Fruit fly (Drosophila melanogaster) whole organism, embryonic: ENCODE data around the gene Rsph3.

ENCODE experiments used
- CG11504 ChIP-seq: fragments of 200-800 bp; sonication (Bioruptor generic); optimal IDR thresholded peaks from 3 replicates; lab custom pipeline; 2019; ENCODE audit warnings: missing biosample characterization, mild to moderate bottlenecking, missing genetic modification characterization, moderate library complexity
- CG12391 ChIP-seq: fragments of 200-800 bp; sonication (Bioruptor generic); optimal IDR thresholded peaks from 3 replicates; lab custom pipeline; 2018; ENCODE audit warnings: missing biosample characterization, mild to moderate bottlenecking, missing genetic modification characterization, moderate library complexity
- CG13123 ChIP-seq: fragments of 200-800 bp; sonication (Bioruptor generic); optimal IDR thresholded peaks from 2 replicates; lab custom pipeline; 2016; ENCODE audit warnings: missing biosample characterization, missing genetic modification characterization
- CG13894 ChIP-seq: fragments of 200-800 bp; sonication (Bioruptor generic); optimal IDR thresholded peaks from 3 replicates; lab custom pipeline; 2018; ENCODE audit warnings: missing biosample characterization, mild to moderate bottlenecking, missing genetic modification characterization, moderate library complexity
- CG14860 ChIP-seq: fragments of 200-800 bp; sonication (Bioruptor generic); IDR thresholded peaks from 3 replicates; pipeline ENCODE4 v1.3.6; 2022; ENCODE audit warnings: missing biosample characterization, missing genetic modification characterization; ENCODE audit not compliant: partially characterized antibody
- CG15011 ChIP-seq: fragments of 200-800 bp; sonication (Bioruptor generic); optimal IDR thresholded peaks from 3 replicates; lab custom pipeline; 2018; ENCODE audit warnings: missing biosample characterization, mild to moderate bottlenecking, missing genetic modification characterization
- CG1529 ChIP-seq: fragments of 200-800 bp; sonication (Bioruptor generic); optimal IDR thresholded peaks from 3 replicates; lab custom pipeline; 2018; ENCODE audit warnings: missing biosample characterization, missing genetic modification characterization
- CG2199 ChIP-seq: fragments of 200-800 bp; sonication (Bioruptor generic); IDR thresholded peaks from 3 replicates; pipeline ENCODE4 v1.3.6; 2022; ENCODE audit warnings: missing biosample characterization, missing genetic modification characterization
- CG30020 ChIP-seq: fragments of 200-800 bp; optimal IDR thresholded peaks from 2 replicates; lab custom pipeline; 2019; ENCODE audit warnings: missing biosample characterization, mild to moderate bottlenecking, missing genetic modification characterization, moderate library complexity
- CG31365 ChIP-seq: fragments of 200-800 bp; sonication (Bioruptor generic); optimal IDR thresholded peaks from 2 replicates; lab custom pipeline; 2018; ENCODE audit warnings: missing biosample characterization, mild to moderate bottlenecking, missing genetic modification characterization
- CG31441 ChIP-seq: fragments of 200-800 bp; sonication (Bioruptor generic); IDR thresholded peaks from 2 replicates; pipeline ENCODE4 v1.3.6; 2022; ENCODE audit warnings: missing biosample characterization, missing genetic modification characterization
- CG32532 ChIP-seq: fragments of 200-800 bp; sonication (Bioruptor generic); IDR thresholded peaks from 2 replicates; pipeline ENCODE4 v1.3.6; 2022; ENCODE audit warnings: missing biosample characterization, missing genetic modification characterization
- CG3847 ChIP-seq: fragments of 200-800 bp; sonication (Bioruptor generic); IDR thresholded peaks from 2 replicates; pipeline ENCODE4 v1.3.6; 2022; ENCODE audit warnings: missing biosample characterization, missing genetic modification characterization
- CG6791 ChIP-seq: fragments of 200-800 bp; sonication (Bioruptor generic); IDR thresholded peaks from 3 replicates; pipeline ENCODE4 v1.3.6; 2022; ENCODE audit warnings: missing biosample characterization, missing genetic modification characterization; ENCODE audit not compliant: partially characterized antibody
- CG7928 ChIP-seq: fragments of 200-800 bp; sonication (Bioruptor generic); optimal IDR thresholded peaks from 2 replicates; lab custom pipeline; 2017; ENCODE audit warnings: missing biosample characterization, mild to moderate bottlenecking, missing genetic modification characterization
- CG7963 ChIP-seq: fragments of 200-800 bp; sonication (Bioruptor generic); IDR thresholded peaks from 3 replicates; pipeline ENCODE4 v1.3.6; 2022; ENCODE audit warnings: missing biosample characterization, missing genetic modification characterization; ENCODE audit not compliant: partially characterized antibody
- CG8290 ChIP-seq, 3 experiments: fragments of 200-800 bp; sonication (Bioruptor generic); optimal IDR thresholded peaks; 2 replicates each; lab custom pipeline; 2016 to 2019; ENCODE audit warnings: missing biosample characterization in 3 of 3, missing genetic modification characterization in 3 of 3, mild to moderate bottlenecking in 2 of 3, moderate library complexity in 1 of 3
- CG9609 ChIP-seq: fragments of 200-800 bp; sonication (Bioruptor generic); optimal IDR thresholded peaks from 3 replicates; lab custom pipeline; 2016; ENCODE audit warnings: missing biosample characterization, missing genetic modification characterization
- Camta ChIP-seq: fragments of 200-800 bp; sonication (Bioruptor generic); optimal IDR thresholded peaks from 2 replicates; lab custom pipeline; 2016; ENCODE audit warnings: missing biosample characterization, missing genetic modification characterization
- Dbx ChIP-seq: fragments of 200-800 bp; sonication (Bioruptor generic); IDR thresholded peaks from 3 replicates; pipeline ENCODE4 v1.3.6; 2022; ENCODE audit warnings: missing biosample characterization, missing genetic modification characterization
- Dip2 ChIP-seq: fragments of 200-800 bp; sonication (Bioruptor generic); IDR thresholded peaks from 2 replicates; pipeline ENCODE4 v1.3.6; 2022; ENCODE audit warnings: missing biosample characterization, missing genetic modification characterization
- E2f1 ChIP-seq: fragments of 200-800 bp; sonication (Bioruptor generic); IDR thresholded peaks from 2 replicates; pipeline ENCODE4 v1.3.6; 2022; ENCODE audit warnings: missing biosample characterization, missing genetic modification characterization
- Eip74EF ChIP-seq, 2 experiments: fragments of 200-800 bp in 1 of 2; fragments of >200 bp in 1 of 2; sonication (Bioruptor generic) in 1 of 2; optimal IDR thresholded peaks; 2 replicates each; lab custom pipeline; 2017 to 2019; ENCODE audit warnings: missing biosample characterization in 2 of 2, missing genetic modification characterization in 2 of 2, mild to moderate bottlenecking in 1 of 2, moderate library complexity in 1 of 2
- Ets97D ChIP-seq: fragments of 200-800 bp; sonication (Bioruptor generic); optimal IDR thresholded peaks from 3 replicates; lab custom pipeline; 2016; ENCODE audit warnings: missing biosample characterization, missing genetic modification characterization
- H15 ChIP-seq: fragments of 200-800 bp; sonication (Bioruptor generic); IDR thresholded peaks from 3 replicates; pipeline ENCODE4 v1.3.6; 2022; ENCODE audit warnings: missing biosample characterization, missing genetic modification characterization
- Hsf ChIP-seq: fragments of 200-800 bp; sonication (Bioruptor generic); optimal IDR thresholded peaks from 3 replicates; lab custom pipeline; 2016; ENCODE audit warnings: missing biosample characterization, missing genetic modification characterization
- Lpt ChIP-seq: fragments of >200 bp; optimal IDR thresholded peaks from 2 replicates; lab custom pipeline; 2018; ENCODE audit warnings: missing biosample characterization, missing genetic modification characterization
- MESR4 ChIP-seq: fragments of 200-800 bp; sonication (Bioruptor generic); optimal IDR thresholded peaks from 2 replicates; lab custom pipeline; 2018; ENCODE audit warnings: missing biosample characterization, mild to moderate bottlenecking, missing genetic modification characterization, moderate library complexity
- Poxn ChIP-seq: fragments of 200-800 bp; sonication (Bioruptor generic); IDR thresholded peaks from 2 replicates; pipeline ENCODE4 v1.3.6; 2022; ENCODE audit warnings: missing biosample characterization, missing genetic modification characterization
- aop ChIP-seq: fragments of 200-800 bp; sonication (Bioruptor generic); IDR thresholded peaks from 2 replicates; pipeline ENCODE4 v1.3.6; 2022; ENCODE audit warnings: missing biosample characterization, missing genetic modification characterization
- btn ChIP-seq: fragments of 200-800 bp; sonication (Bioruptor generic); optimal IDR thresholded peaks from 2 replicates; lab custom pipeline; 2016; ENCODE audit warnings: missing biosample characterization, missing genetic modification characterization
- ci ChIP-seq: fragments of 200-800 bp; sonication (Bioruptor generic); IDR thresholded peaks from 3 replicates; pipeline ENCODE4 v1.3.6; 2022; ENCODE audit warnings: missing biosample characterization, missing genetic modification characterization
- dan ChIP-seq: fragments of 200-800 bp; sonication (Bioruptor generic); IDR thresholded peaks from 2 replicates; pipeline ENCODE4 v1.3.6; 2022; ENCODE audit warnings: missing biosample characterization, missing genetic modification characterization
- dm ChIP-seq: fragments of 200-800 bp; sonication (Bioruptor generic); optimal IDR thresholded peaks from 3 replicates; lab custom pipeline; 2016; ENCODE audit warnings: missing biosample characterization, missing genetic modification characterization
- ems ChIP-seq: fragments of 200-800 bp; sonication (Bioruptor generic); optimal IDR thresholded peaks from 3 replicates; lab custom pipeline; 2016; ENCODE audit warnings: missing biosample characterization, missing genetic modification characterization
- hth ChIP-seq: fragments of >200 bp; optimal IDR thresholded peaks from 2 replicates; lab custom pipeline; 2017; ENCODE audit warnings: inconsistent platforms
- jing ChIP-seq: fragments of 200-800 bp; sonication (Bioruptor generic); optimal IDR thresholded peaks from 2 replicates; lab custom pipeline; 2018; ENCODE audit warnings: missing biosample characterization, mild to moderate bottlenecking, missing genetic modification characterization
- knrl ChIP-seq: fragments of 200-800 bp; sonication (Bioruptor generic); IDR thresholded peaks from 3 replicates; pipeline ENCODE4 v1.3.6; 2022; ENCODE audit warnings: missing biosample characterization, missing genetic modification characterization; ENCODE audit not compliant: partially characterized antibody
- nau ChIP-seq: fragments of 200-800 bp; sonication (Bioruptor generic); optimal IDR thresholded peaks from 3 replicates; lab custom pipeline; 2017; ENCODE audit warnings: missing biosample characterization, mild to moderate bottlenecking, missing genetic modification characterization, missing genetic modification reagents
- pita ChIP-seq: fragments of 200-800 bp; sonication (Bioruptor generic); optimal IDR thresholded peaks from 2 replicates; lab custom pipeline; 2017; ENCODE audit warnings: missing biosample characterization, mild to moderate bottlenecking, missing genetic modification characterization
- ro ChIP-seq: fragments of 200-800 bp; sonication (Bioruptor generic); IDR thresholded peaks from 2 replicates; pipeline ENCODE4 v1.3.6; 2022; ENCODE audit warnings: missing biosample characterization, missing genetic modification characterization
- row ChIP-seq: fragments of 200-800 bp; sonication (Bioruptor generic); IDR thresholded peaks from 3 replicates; pipeline ENCODE4 v1.3.6; 2022; ENCODE audit warnings: missing biosample characterization, missing genetic modification characterization
- salm ChIP-seq: fragments of 200-800 bp; sonication (Bioruptor generic); optimal IDR thresholded peaks from 2 replicates; lab custom pipeline; 2018; ENCODE audit warnings: missing biosample characterization, mild to moderate bottlenecking, missing genetic modification characterization
- shn ChIP-seq: fragments of 200-800 bp; sonication (Bioruptor generic); optimal IDR thresholded peaks from 3 replicates; lab custom pipeline; 2016; ENCODE audit warnings: missing biosample characterization, missing genetic modification characterization
- sim ChIP-seq: fragments of 200-800 bp; sonication (Bioruptor generic); IDR thresholded peaks from 2 replicates; pipeline ENCODE4 v1.3.6; 2022; ENCODE audit warnings: missing biosample characterization, missing genetic modification characterization
- so ChIP-seq: fragments of 200-800 bp; sonication (Bioruptor generic); IDR thresholded peaks from 3 replicates; pipeline ENCODE4 v1.3.6; 2022; ENCODE audit warnings: missing biosample characterization, missing genetic modification characterization
- tll ChIP-seq, 2 experiments: fragments of 200-800 bp in 1 of 2; fragments of >200 bp in 1 of 2; sonication (Bioruptor generic) in 1 of 2; optimal IDR thresholded peaks; 2 replicates each; lab custom pipeline; 2017 to 2019; ENCODE audit warnings: missing biosample characterization in 2 of 2, missing genetic modification characterization in 2 of 2, mild to moderate bottlenecking in 1 of 2, moderate library complexity in 1 of 2
- usp ChIP-seq: fragments of >200 bp; optimal IDR thresholded peaks from 2 replicates; lab custom pipeline; 2017; ENCODE audit warnings: missing biosample characterization, missing genetic modification characterization
- vnd ChIP-seq: fragments of 200-800 bp; sonication (Bioruptor generic); IDR thresholded peaks from 3 replicates; pipeline ENCODE4 v1.3.6; 2022; ENCODE audit warnings: missing biosample characterization, missing genetic modification characterization; ENCODE audit not compliant: partially characterized antibody

Rsph3 gene

dm6 chr3L:6743346-6744165 lies 19.5 kb downstream of the Rsph3 start (continued):
- TF ChIP-seq Dip2 (GFP tag; lab: Robert Waterston, UW) = no peak
- TF ChIP-seq Lpt (GFP tag; lab: Kevin White, UChicago) = no peak
- no peak for TF ChIP-seq Poxn (GFP tag; lab: Robert Waterston, UW)
- TF ChIP-seq nau (GFP tag; lab: Kevin White, UChicago) = no peak
- TF ChIP-seq ro (GFP tag; lab: Robert Waterston, UW) = no peak
- 0 out of 3 replicates have a peak, but pooled peaks have one; percentile 10 for TF ChIP-seq CG7963 (GFP tag; lab: Robert Waterston, UW)
- TF ChIP-seq ems (GFP tag; lab: Kevin White, UChicago) = no peak
- no peak for TF ChIP-seq CG8290 (GFP tag; optimal IDR thresholded peaks at IDR 0.05; lab: Kevin White, UChicago)
- peak in 1 of 2 experiments; percentile 82 for TF ChIP-seq CG8290 (tag; optimal IDR thresholded peaks at IDR 0.05; lab: Kevin White, UChicago)
- TF ChIP-seq Ets97D (GFP tag; lab: Kevin White, UChicago) = peak; percentile 87
- no peak for TF ChIP-seq CG7928 (GFP tag; lab: Kevin White, UChicago)
- no peak for TF ChIP-seq pita (GFP tag; lab: Kevin White, UChicago)
- no peak for TF ChIP-seq CG1529 (GFP tag; lab: Kevin White, UChicago)
- TF ChIP-seq CG3847 (GFP tag; lab: Robert Waterston, UW) = no peak
- TF ChIP-seq CG31441 (GFP tag; lab: Robert Waterston, UW) = peak; percentile 54; the same call in 1 of the 2 replicates
- TF ChIP-seq Hsf (GFP tag; lab: Kevin White, UChicago) = no peak
- no peak for TF ChIP-seq so (GFP tag; lab: Robert Waterston, UW)
- no peak for TF ChIP-seq hth
- no peak for TF ChIP-seq sim
- no peak; the same call in 1 of the 3 replicates for TF ChIP-seq row
- peak in 1 of 2 experiments; percentile 48 for TF ChIP-seq tll (GFP tag; optimal IDR thresholded peaks at IDR 0.05; lab: Kevin White, UChicago)
- TF ChIP-seq usp = no peak
- no peak for TF ChIP-seq salm (tag; lab: Kevin White, UChicago)
- TF ChIP-seq aop (GFP tag; lab: Robert Waterston, UW) = peak; percentile 98
- TF ChIP-seq vnd (GFP tag; lab: Robert Waterston, UW) = no peak
- TF ChIP-seq CG11504 (tag; lab: Kevin White, UChicago) = no peak
- TF ChIP-seq H15 (GFP tag; lab: Robert Waterston, UW) = no peak
- peak; percentile 59; the same call in 2 of the 3 replicates for TF ChIP-seq ci
- peak; percentile 61 for TF ChIP-seq CG13894
- TF ChIP-seq Camta (GFP tag; lab: Kevin White, UChicago) = no peak
- no peak; the same call in 2 of the 3 replicates for TF ChIP-seq knrl
- no peak for TF ChIP-seq Eip74EF (GFP tag; optimal IDR thresholded peaks at IDR 0.05; lab: Kevin White, UChicago)
- TF ChIP-seq CG12391 (tag; lab: Kevin White, UChicago) = peak; percentile 49
- TF ChIP-seq CG9609 (GFP tag; lab: Kevin White, UChicago) = no peak
- TF ChIP-seq CG6791 (GFP tag; lab: Robert Waterston, UW) = peak; percentile 29; the same call in 1 of the 3 replicates
- TF ChIP-seq E2f1 (GFP tag; lab: Robert Waterston, UW) = no peak
- TF ChIP-seq CG13123 (GFP tag; lab: Kevin White, UChicago) = no peak
- no peak for TF ChIP-seq shn
- peak; percentile 70; the same call in 2 of the 3 replicates for TF ChIP-seq Dbx
- TF ChIP-seq MESR4 = peak; percentile 100
- no peak for TF ChIP-seq CG31365 (tag; lab: Kevin White, UChicago)
- no peak for TF ChIP-seq CG2199 (GFP tag; lab: Robert Waterston, UW)
- no peak; the same call in 2 of the 3 replicates for TF ChIP-seq CG14860 (GFP tag; lab: Robert Waterston, UW)
- TF ChIP-seq CG32532 (GFP tag; lab: Robert Waterston, UW) = peak; percentile 46
- TF ChIP-seq dm = peak; percentile 88
- no peak for TF ChIP-seq btn (GFP tag; lab: Kevin White, UChicago)
- no peak for TF ChIP-seq dan (GFP tag; lab: Robert Waterston, UW)
- no peak for TF ChIP-seq jing (GFP tag; lab: Kevin White, UChicago)
- no peak for TF ChIP-seq CG15011
- no peak for TF ChIP-seq CG30020 (tag; lab: Kevin White, UChicago)
